Fruit fly (Drosophila melanogaster) whole organism: ENCODE data around the gene CG4957.

ENCODE experiments used
- CG8478 ChIP-seq: fragments of >200 bp; optimal IDR thresholded peaks from 2 replicates; lab custom pipeline; 2018; ENCODE audit warnings: inconsistent platforms
- EcR ChIP-seq, 2 experiments: fragments of >200 bp; optimal IDR thresholded peaks; 2 replicates each; lab custom pipeline; 2017; ENCODE audit warnings: missing biosample characterization in 2 of 2, missing genetic modification characterization in 2 of 2, missing genetic modification reagents in 2 of 2
- pan ChIP-seq: fragments of >200 bp; optimal IDR thresholded peaks from 2 replicates; lab custom pipeline; 2017
- psq ChIP-seq: fragments of >200 bp; optimal IDR thresholded peaks from 2 replicates; lab custom pipeline; 2017

dm6 chr2L:10238726-10239652, 29.7 kb upstream of the CG4957 start, which contains the start of gene me31B:
- TF ChIP-seq pan = no peak
- no peak for TF ChIP-seq EcR (GFP tag; optimal IDR thresholded peaks at IDR 0.05; lab: Kevin White, UChicago)
- TF ChIP-seq CG8478 (lab: Kevin White, UChicago) = no peak
- no peak for TF ChIP-seq psq (lab: Kevin White, UChicago)
